Worm (Caenorhabditis elegans): Measurements from ENCODE around the gene nhr-206.

DNA sequence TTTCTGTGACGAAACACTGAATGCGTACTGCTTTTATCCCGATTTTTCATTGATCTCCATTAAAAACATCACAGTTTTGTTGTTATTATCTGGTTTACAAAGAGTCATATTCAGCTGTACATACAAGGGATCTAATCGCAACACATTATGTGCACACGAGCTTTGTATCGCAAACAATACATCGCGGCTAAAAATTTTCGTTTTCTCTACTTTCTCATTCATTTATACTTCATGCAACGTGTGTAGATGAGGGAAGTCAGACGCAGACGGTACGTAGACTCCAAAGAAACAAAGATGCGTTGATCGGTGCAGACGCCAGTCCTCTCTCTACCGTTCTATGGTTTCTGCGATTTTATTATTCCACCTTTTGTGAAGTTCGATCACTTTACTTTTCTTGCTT lies 15.0 kb downstream of the nhr-206 start, which contains the start of gene nhr-136:
- no peak for TF ChIP-seq ztf-23 (GFP tag; IDR thresholded peaks at IDR 0.05)
- TF ChIP-seq ztf-29 (GFP tag; IDR thresholded peaks at IDR 0.05) = no peak
- TF ChIP-seq tab-1 (GFP tag; IDR thresholded peaks at IDR 0.05) = no peak
